Worm (Caenorhabditis elegans) whole organism, L3 larva: Measurements from ENCODE around the gene mam-4.

ENCODE experiments used
- egl-5 ChIP-seq: fragments of 150-350 bp; optimal IDR thresholded peaks from 2 replicates; lab custom pipeline; 2017; ENCODE audit warnings: missing biosample characterization, missing genetic modification reagents, missing genetic modification characterization, inconsistent platforms
- hmg-11 ChIP-seq: sonication (generic microtip); optimal IDR thresholded peaks from 2 replicates; lab custom pipeline; 2016; ENCODE audit warnings: missing genetic modification characterization, missing compliant biosample characterization
- lin-39 ChIP-seq: fragments of 150-350 bp; optimal IDR thresholded peaks from 2 replicates; lab custom pipeline; 2018; ENCODE audit warnings: missing biosample characterization, missing genetic modification reagents, missing genetic modification characterization
- mdl-1 ChIP-seq: fragments of 150-350 bp; optimal IDR thresholded peaks from 2 replicates; lab custom pipeline; 2014; ENCODE audit warnings: missing biosample characterization, missing genetic modification characterization
- nhr-11 ChIP-seq: fragments of 150-350 bp; optimal IDR thresholded peaks from 2 replicates; lab custom pipeline; 2014; ENCODE audit warnings: missing biosample characterization, missing genetic modification characterization
- unc-62 ChIP-seq: fragments of 150-350 bp; sonication (generic microtip); optimal IDR thresholded peaks from 4 replicates; lab custom pipeline; 2014; ENCODE audit warnings: missing biosample characterization, missing genetic modification reagents, missing genetic modification characterization
- ztf-4 ChIP-seq: fragments of 150-350 bp; optimal IDR thresholded peaks from 2 replicates; lab custom pipeline; 2014; ENCODE audit warnings: missing biosample characterization, missing genetic modification characterization

- TF ChIP-seq unc-62 (GFP tag; lab: Kevin White, UChicago): no peak
- no peak for TF ChIP-seq hmg-11
- peak; percentile 5 for TF ChIP-seq egl-5 (tag; lab: Kevin White, UChicago)
- TF ChIP-seq lin-39 (tag; lab: Kevin White, UChicago): no peak
- TF ChIP-seq mdl-1 (tag; lab: Kevin White, UChicago): no peak
- TF ChIP-seq nhr-11: no peak
- TF ChIP-seq ztf-4 (tag; lab: Kevin White, UChicago): no peak
Measured at ce11 chrV:11211323-11211722, 36.6 kb upstream of the mam-4 start.
